Worm (Caenorhabditis elegans) whole organism, L1 larva: ENCODE measurements around the gene ced-9.
A peak's percentile ranks its signal among the peaks of the same experiment; 100 is the strongest.

Experiments
- C04F5.9 ChIP-seq: sonication (generic microtip); optimal IDR thresholded peaks from 2 replicates; lab custom pipeline; 2016; ENCODE audit warnings: missing genetic modification characterization, missing compliant biosample characterization
- C16A3.4 ChIP-seq: fragments of 150-350 bp; optimal IDR thresholded peaks from 2 replicates; lab custom pipeline; 2014; ENCODE audit warnings: missing biosample characterization, missing genetic modification characterization
- F16B12.6 ChIP-seq: fragments of 150-350 bp; optimal IDR thresholded peaks from 2 replicates; lab custom pipeline; 2014; ENCODE audit warnings: missing biosample characterization, missing genetic modification characterization
- alr-1 ChIP-seq: fragments of 200-800 bp; sonication (Bioruptor generic); optimal IDR thresholded peaks from 2 replicates; lab custom pipeline; 2018; ENCODE audit warnings: borderline replicate concordance, mild to moderate bottlenecking, missing genetic modification characterization, missing compliant biosample characterization
- blmp-1 ChIP-seq: fragments of 150-350 bp; optimal IDR thresholded peaks from 2 replicates; lab custom pipeline; 2014; ENCODE audit warnings: missing biosample characterization, missing genetic modification characterization
- ceh-8 ChIP-seq: fragments of 200-800 bp; sonication (Bioruptor generic); optimal IDR thresholded peaks from 2 replicates; lab custom pipeline; 2018; ENCODE audit warnings: mild to moderate bottlenecking, missing genetic modification characterization, moderate library complexity, missing compliant biosample characterization
- dsc-1 ChIP-seq: sonication (generic microtip); optimal IDR thresholded peaks from 2 replicates; lab custom pipeline; 2016; ENCODE audit warnings: mild to moderate bottlenecking, missing genetic modification characterization, missing compliant biosample characterization
- efl-1 ChIP-seq, 4 experiments: fragments of 150-350 bp; optimal IDR thresholded peaks in 3 of 4; peaks in 1 of 4; 1 replicate in 1 of 4; 2 replicates in 3 of 4; lab custom pipeline; 2014; ENCODE audit warnings: missing biosample characterization in 2 of 4, missing genetic modification characterization in 2 of 4, missing genetic modification reagents in 2 of 4
- egl-13 ChIP-seq: sonication (generic microtip); optimal IDR thresholded peaks from 2 replicates; lab custom pipeline; 2016; ENCODE audit warnings: missing genotype, missing genetic modification reagents, missing genetic modification characterization, missing compliant biosample characterization
- egl-27 ChIP-seq, 2 experiments: fragments of 150-350 bp in 1 of 2; sonication (generic microtip); optimal IDR thresholded peaks; 3 replicates each; lab custom pipeline; 2017 to 2018; ENCODE audit warnings: missing biosample characterization in 2 of 2, missing genetic modification characterization in 2 of 2, missing genetic modification reagents in 2 of 2
- elt-2 ChIP-seq: sonication (generic microtip); optimal IDR thresholded peaks from 2 replicates; lab custom pipeline; 2016; ENCODE audit warnings: missing genetic modification characterization, mild to moderate bottlenecking, inconsistent platforms, missing compliant biosample characterization, missing genetic modification reagents
- fos-1 ChIP-seq: fragments of 150-350 bp; optimal IDR thresholded peaks from 2 replicates; lab custom pipeline; 2014; ENCODE audit warnings: missing biosample characterization, missing genetic modification characterization
- grh-1 ChIP-seq: fragments of 200-800 bp; sonication (Bioruptor generic); IDR thresholded peaks from 2 replicates; pipeline ENCODE4 v1.3.6; 2022; ENCODE audit warnings: missing genetic modification reagents, missing genetic modification characterization, missing compliant biosample characterization
- hlh-4 ChIP-seq: sonication (generic microtip); optimal IDR thresholded peaks from 2 replicates; lab custom pipeline; 2016; ENCODE audit warnings: mild to moderate bottlenecking, missing genetic modification characterization, missing compliant biosample characterization
- irx-1 ChIP-seq: sonication (generic microtip); optimal IDR thresholded peaks from 2 replicates; lab custom pipeline; 2016; ENCODE audit warnings: missing genetic modification characterization, missing compliant biosample characterization
- jun-1 ChIP-seq: fragments of 150-350 bp; optimal IDR thresholded peaks from 2 replicates; lab custom pipeline; 2014; ENCODE audit warnings: missing biosample characterization, missing genetic modification reagents, missing genetic modification characterization
- lin-13 ChIP-seq: fragments of 150-350 bp; optimal IDR thresholded peaks from 2 replicates; lab custom pipeline; 2014; ENCODE audit warnings: missing biosample characterization, missing genetic modification reagents, missing genetic modification characterization
- lin-39 ChIP-seq: fragments of 150-350 bp; optimal IDR thresholded peaks from 2 replicates; lab custom pipeline; 2014; ENCODE audit warnings: missing biosample characterization, missing genetic modification reagents, missing genetic modification characterization
- mdl-1 ChIP-seq, 2 experiments: fragments of 150-350 bp; optimal IDR thresholded peaks; 2 replicates each; lab custom pipeline; 2014 to 2017; ENCODE audit warnings: missing biosample characterization in 2 of 2, missing genetic modification characterization in 2 of 2, inconsistent platforms in 1 of 2
- nhr-11 ChIP-seq: fragments of 150-350 bp; optimal IDR thresholded peaks from 2 replicates; lab custom pipeline; 2014; ENCODE audit warnings: missing biosample characterization, missing genetic modification characterization
- nhr-19 ChIP-seq: fragments of 200-800 bp; sonication (Bioruptor generic); conservative IDR thresholded peaks from 2 replicates; pipeline ENCODE4 v1.3.6; 2022; ENCODE audit warnings: missing genetic modification characterization, missing compliant biosample characterization
- nhr-237 ChIP-seq: fragments of 150-350 bp; optimal IDR thresholded peaks from 2 replicates; lab custom pipeline; 2014; ENCODE audit warnings: missing biosample characterization, missing genetic modification characterization
- nhr-28 ChIP-seq: fragments of 150-350 bp; optimal IDR thresholded peaks from 2 replicates; lab custom pipeline; 2014; ENCODE audit warnings: missing biosample characterization, missing genetic modification characterization
- nhr-47 ChIP-seq: sonication (generic microtip); optimal IDR thresholded peaks from 2 replicates; lab custom pipeline; 2016; ENCODE audit warnings: mild to moderate bottlenecking, missing genetic modification characterization, moderate library complexity, missing compliant biosample characterization
- nhr-85 ChIP-seq: sonication (generic microtip); peaks from one replicate; lab custom pipeline; 2016; ENCODE audit warnings: missing genetic modification characterization, inconsistent platforms, missing compliant biosample characterization
- nhr-90 ChIP-seq: sonication (generic microtip); optimal IDR thresholded peaks from 2 replicates; lab custom pipeline; 2016; ENCODE audit warnings: mild to moderate bottlenecking, missing genetic modification characterization, missing compliant biosample characterization; ENCODE audit not compliant: poor library complexity
- pag-3 ChIP-seq: sonication (generic microtip); optimal IDR thresholded peaks from 2 replicates; lab custom pipeline; 2017; ENCODE audit warnings: missing genetic modification characterization, mild to moderate bottlenecking, missing compliant biosample characterization, antibody characterized with exemption, borderline replicate concordance; ENCODE audit not compliant: insufficient read depth
- pax-3 ChIP-seq: fragments of 200-800 bp; sonication (Bioruptor generic); optimal IDR thresholded peaks from 2 replicates; lab custom pipeline; 2018; ENCODE audit warnings: mild to moderate bottlenecking, missing genetic modification characterization, moderate library complexity, missing compliant biosample characterization
- rnt-1 ChIP-seq: sonication (generic microtip); optimal IDR thresholded peaks from 2 replicates; lab custom pipeline; 2016; ENCODE audit warnings: mild to moderate bottlenecking, missing genetic modification characterization, moderate library complexity, missing compliant biosample characterization
- sptf-1 ChIP-seq: fragments of 150-350 bp; optimal IDR thresholded peaks from 2 replicates; lab custom pipeline; 2014; ENCODE audit warnings: missing biosample characterization, missing genetic modification characterization
- swsn-7 ChIP-seq: sonication (generic microtip); optimal IDR thresholded peaks from 2 replicates; lab custom pipeline; 2016; ENCODE audit warnings: missing genetic modification characterization, missing compliant biosample characterization
- tbx-2 ChIP-seq: sonication (generic microtip); optimal IDR thresholded peaks from 2 replicates; lab custom pipeline; 2016; ENCODE audit warnings: missing genetic modification characterization, missing compliant biosample characterization
- vab-15 ChIP-seq: sonication (generic microtip); optimal IDR thresholded peaks from 2 replicates; lab custom pipeline; 2017; ENCODE audit warnings: missing genotype, mild to moderate bottlenecking, missing genetic modification characterization, missing compliant biosample characterization
- ztf-4 ChIP-seq: fragments of 150-350 bp; optimal IDR thresholded peaks from 2 replicates; lab custom pipeline; 2014; ENCODE audit warnings: missing biosample characterization, missing genetic modification characterization

The ced-9 gene

DNA sequence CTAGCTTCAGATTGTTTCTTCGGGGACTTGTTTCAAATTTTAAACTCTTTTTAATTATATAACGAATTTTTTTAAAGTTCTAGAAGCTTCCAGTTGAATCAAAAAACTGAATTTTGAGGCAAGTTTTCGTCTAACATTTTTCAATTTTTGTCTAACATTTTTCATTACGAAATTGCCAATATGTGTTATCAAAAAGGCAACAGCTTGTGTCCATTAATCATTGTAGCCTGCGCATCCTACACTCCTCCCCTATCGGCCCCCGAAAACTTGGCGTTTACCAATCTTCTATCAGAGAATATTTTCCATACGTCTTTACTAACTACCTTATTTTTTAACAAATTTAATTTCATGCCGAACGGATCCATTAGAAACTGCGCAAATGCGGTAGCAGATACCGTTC is 34.9 kb upstream of the ced-9 start, which contains the start of gene vglu-3:
TSS of gene vglu-3 (plus strand) at position 301 of the 400 bp plus-strand sequence.
- no peak for TF ChIP-seq jun-1 (tag; lab: Kevin White, UChicago)
- TF ChIP-seq swsn-7 (tag; lab: Kevin White, UChicago): no peak
- TF ChIP-seq, all 84 proteins: peak for 0

DNA sequence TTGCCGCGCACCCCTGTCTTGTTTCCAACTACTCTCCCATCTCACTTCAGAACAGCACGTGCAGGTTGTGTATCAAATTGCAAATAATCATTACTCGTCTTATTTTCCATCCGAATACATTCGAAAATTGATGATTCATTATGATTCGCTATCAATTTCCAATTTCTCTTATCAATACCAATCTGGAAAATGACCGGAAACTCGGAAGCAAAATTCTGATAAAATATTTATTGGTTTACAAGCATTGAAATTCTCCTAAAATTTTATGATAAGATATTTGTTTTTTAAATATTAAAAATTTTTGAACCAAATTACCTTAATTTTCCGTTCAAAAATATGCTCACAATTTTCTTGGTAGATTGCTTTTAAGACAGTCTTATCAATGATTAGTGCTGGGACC is 29.7 kb upstream of the ced-9 start:
- TF ChIP-seq elt-2 (tag; lab: Kevin White, UChicago): peak; percentile 76
- no peak for TF ChIP-seq nhr-28 (tag; lab: Kevin White, UChicago)
- no peak for TF ChIP-seq lin-39 (tag; lab: Kevin White, UChicago)
- TF ChIP-seq efl-1 (optimal IDR thresholded peaks at IDR 0.05; lab: Kevin White, UChicago): no peak
- peak in 1 of 2 experiments; percentile 18 for TF ChIP-seq efl-1 (GFP tag; optimal IDR thresholded peaks at IDR 0.05 in 1 of 2; lab: Kevin White, UChicago)

DNA sequence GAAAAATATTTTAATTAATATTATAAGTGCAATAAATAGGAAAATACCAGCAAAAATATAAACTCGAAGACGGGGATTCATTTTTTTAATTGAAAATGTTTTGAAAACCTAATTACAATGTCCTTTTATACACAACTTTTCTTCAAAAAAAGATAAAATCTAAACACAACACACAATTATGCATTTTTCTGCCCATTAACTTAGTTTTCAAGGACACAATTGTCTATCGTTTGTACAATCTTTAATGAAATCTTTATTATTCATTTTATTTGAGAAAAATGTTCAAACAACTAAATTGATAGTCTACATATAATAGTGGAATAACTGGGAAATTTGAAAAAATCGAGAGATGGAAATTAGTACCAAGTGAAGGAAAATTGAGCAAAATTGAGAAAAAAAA is 28.9 kb upstream of the ced-9 start, which contains the start of gene T07A5.1:
TSS of gene T07A5.1 (minus strand) at position 149 of the 400 bp plus-strand sequence.
- TF ChIP-seq nhr-85: peak; percentile 60
- peak; percentile 15 for TF ChIP-seq lin-39 (tag; lab: Kevin White, UChicago)
- no peak for TF ChIP-seq pag-3 (tag; lab: Kevin White, UChicago)

DNA sequence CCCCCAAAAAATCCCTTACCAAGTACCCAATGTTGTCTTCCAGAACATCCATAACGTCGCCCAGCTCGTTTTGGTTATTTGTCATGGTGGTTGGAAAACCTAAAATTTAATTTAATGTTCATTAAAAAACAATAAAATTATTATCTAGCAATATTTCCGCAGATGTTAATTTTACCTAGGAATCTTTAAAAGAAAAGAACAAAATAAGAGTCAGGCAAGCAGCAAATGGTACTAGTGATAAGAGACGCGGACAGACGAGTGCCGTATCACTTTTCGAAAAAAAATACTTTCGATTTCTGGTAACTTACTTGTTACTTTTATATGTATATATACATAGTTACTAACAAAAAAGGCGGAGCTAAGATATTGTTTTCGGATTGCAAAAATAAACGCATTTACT is 24.0 kb upstream of the ced-9 start, which contains the start of gene T07A5.7:
TSS of gene T07A5.7 (minus strand) at position 101 of the 400 bp plus-strand sequence.
- no peak for TF ChIP-seq sptf-1
- no peak for TF ChIP-seq nhr-11 (tag; lab: Kevin White, UChicago)
- TF ChIP-seq efl-1 (optimal IDR thresholded peaks at IDR 0.05; lab: Kevin White, UChicago): no peak
- peak in 1 of 2 experiments; percentile 59 for TF ChIP-seq efl-1 (GFP tag; optimal IDR thresholded peaks at IDR 0.05 in 1 of 2; lab: Kevin White, UChicago)
- no peak for TF ChIP-seq irx-1 (tag; lab: Kevin White, UChicago)
- no peak for TF ChIP-seq ztf-4 (tag; lab: Kevin White, UChicago)

DNA sequence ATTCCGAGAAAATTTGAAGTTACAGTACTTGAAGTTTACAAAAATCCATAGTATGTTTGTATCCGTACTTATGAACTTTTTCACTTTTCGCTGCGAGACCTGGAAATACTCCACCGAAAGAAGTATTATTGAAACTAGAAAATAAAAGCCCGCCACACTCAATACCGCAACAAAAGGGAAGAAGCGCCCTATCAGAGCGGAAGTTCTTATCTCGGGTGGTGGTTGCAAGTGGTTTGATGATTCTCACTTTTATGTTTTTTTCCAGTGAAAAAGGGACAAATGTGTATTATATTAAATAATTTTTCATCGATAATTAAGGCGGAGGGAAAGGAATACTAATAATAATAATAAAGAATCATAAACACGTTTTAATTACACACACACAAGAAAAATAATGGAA is 20.7 kb upstream of the ced-9 start:
- no peak for TF ChIP-seq pax-3 (tag; lab: Kevin White, UChicago)
- peak; percentile 10 for TF ChIP-seq elt-2 (tag; lab: Kevin White, UChicago)
- no peak for TF ChIP-seq egl-13 (tag; lab: Kevin White, UChicago)
- TF ChIP-seq efl-1 (optimal IDR thresholded peaks at IDR 0.05; lab: Kevin White, UChicago): no peak
- peak in 1 of 2 experiments; percentile 1 for TF ChIP-seq efl-1 (GFP tag; optimal IDR thresholded peaks at IDR 0.05 in 1 of 2; lab: Kevin White, UChicago)

DNA sequence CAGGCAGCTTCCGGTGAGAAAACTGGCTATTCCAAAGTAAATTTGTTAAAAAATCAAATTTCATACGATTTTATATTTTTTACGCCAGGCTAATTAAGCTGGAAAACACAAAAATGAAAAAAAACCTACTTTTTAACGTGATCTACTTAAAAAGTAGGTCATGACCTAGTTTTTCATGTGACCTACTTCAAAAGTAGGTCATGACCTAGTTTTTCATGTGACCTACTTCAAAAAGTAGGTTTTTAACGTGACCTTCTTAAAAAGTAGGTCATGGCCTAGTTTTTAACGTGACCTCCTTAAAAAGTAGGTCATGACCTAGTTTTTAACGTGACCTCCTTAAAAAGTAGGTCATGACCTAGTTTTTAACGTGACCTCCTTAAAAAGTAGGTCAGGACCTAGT is 18.3 kb upstream of the ced-9 start:
- peak; percentile 93 for TF ChIP-seq nhr-85

DNA sequence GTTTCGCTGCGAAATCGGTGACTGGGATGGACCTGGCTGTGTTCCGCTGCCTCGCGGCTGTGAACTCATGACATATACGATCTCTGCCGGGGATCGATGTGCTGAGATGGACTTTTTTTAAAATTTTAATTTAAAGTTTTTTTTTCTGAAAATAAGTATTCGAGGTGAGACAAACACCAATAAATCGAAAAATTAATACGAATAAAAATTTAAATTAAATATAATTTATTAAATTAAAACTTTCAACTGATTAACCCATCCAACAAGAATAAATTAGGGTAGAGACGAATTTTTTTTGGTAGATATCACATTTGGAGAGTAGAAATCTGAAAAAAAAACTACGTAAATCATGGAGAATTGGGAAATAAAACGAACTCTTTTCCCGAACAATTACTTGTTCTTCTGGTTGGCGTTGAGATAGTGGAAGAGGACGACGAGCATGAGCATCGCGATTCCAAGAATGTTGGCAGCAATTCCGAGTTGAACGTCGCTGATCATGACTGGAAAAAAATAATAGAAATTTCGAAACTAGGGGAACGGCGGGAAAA is 16.8 kb upstream of the ced-9 start, which contains the start of the genes unc-50 and ostf-4:
TSS of gene unc-50 (minus strand) at position 101 of the 548 bp plus-strand sequence.
TSS of gene ostf-4 (minus strand) at position 498 of the 548 bp plus-strand sequence.
- TF ChIP-seq grh-1 (no peak), lin-13 (GFP tag; lab: Kevin White, UChicago) (no peak), pag-3 (tag; lab: Kevin White, UChicago) (no peak), C16A3.4 (tag; lab: Kevin White, UChicago) (no peak), alr-1 (tag; lab: Kevin White, UChicago) (no peak), nhr-19 (GFP tag; lab: Robert Waterston, UW) (no peak), C04F5.9 (tag; lab: Kevin White, UChicago) (no peak), nhr-11 (tag; lab: Kevin White, UChicago) (no peak)
- TF ChIP-seq, all 84 proteins: peak for 0

DNA sequence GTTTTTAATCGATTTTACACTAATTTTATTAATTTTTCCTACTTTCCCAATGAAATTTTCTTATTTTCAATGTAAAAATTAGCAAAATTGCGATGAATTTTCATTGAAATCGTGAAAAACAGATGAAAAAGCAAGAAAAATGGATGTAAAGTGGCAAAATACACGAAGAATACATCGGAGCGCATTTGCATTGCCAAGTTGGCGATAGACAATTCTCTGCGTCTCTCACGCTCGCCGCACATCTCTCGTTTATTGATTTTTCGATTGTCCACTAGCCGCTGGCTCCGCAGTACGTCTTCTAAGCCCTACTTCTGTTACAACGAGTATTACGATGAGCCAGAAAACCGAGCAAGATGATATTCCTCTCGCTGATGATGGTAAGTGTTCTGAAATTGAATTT is 16.2 kb upstream of the ced-9 start, which contains the start of gene unc-69:
TSS of gene unc-69 (plus strand) at position 185 of the 400 bp plus-strand sequence.
- TF ChIP-seq ceh-8 (GFP tag; lab: Kevin White, UChicago) (no peak), nhr-11 (tag; lab: Kevin White, UChicago) (no peak), vab-15 (no peak), hlh-4 (tag; lab: Kevin White, UChicago) (no peak), alr-1 (tag; lab: Kevin White, UChicago) (no peak), mdl-1 (tag; optimal IDR thresholded peaks at IDR 0.05; lab: Kevin White, UChicago) (no peak), nhr-237 (tag; lab: Kevin White, UChicago) (no peak), dsc-1 (peak; percentile 48), nhr-90 (no peak), egl-27 (tag; optimal IDR thresholded peaks at IDR 0.05; lab: Kevin White, UChicago) (no peak), tbx-2 (tag; lab: Kevin White, UChicago) (peak; percentile 65), fos-1 (tag; lab: Kevin White, UChicago) (no peak), blmp-1 (no peak), nhr-19 (GFP tag; lab: Robert Waterston, UW) (peak; percentile 48), F16B12.6 (tag; lab: Kevin White, UChicago) (peak; percentile 52), pax-3 (tag; lab: Kevin White, UChicago) (no peak), nhr-47 (tag; lab: Kevin White, UChicago) (peak; percentile 69), nhr-28 (tag; lab: Kevin White, UChicago) (no peak), rnt-1 (tag; lab: Kevin White, UChicago) (peak; percentile 59)
